Worm (Caenorhabditis elegans): ENCODE data around the gene F52C9.5.

The F52C9.5 gene

DNA sequence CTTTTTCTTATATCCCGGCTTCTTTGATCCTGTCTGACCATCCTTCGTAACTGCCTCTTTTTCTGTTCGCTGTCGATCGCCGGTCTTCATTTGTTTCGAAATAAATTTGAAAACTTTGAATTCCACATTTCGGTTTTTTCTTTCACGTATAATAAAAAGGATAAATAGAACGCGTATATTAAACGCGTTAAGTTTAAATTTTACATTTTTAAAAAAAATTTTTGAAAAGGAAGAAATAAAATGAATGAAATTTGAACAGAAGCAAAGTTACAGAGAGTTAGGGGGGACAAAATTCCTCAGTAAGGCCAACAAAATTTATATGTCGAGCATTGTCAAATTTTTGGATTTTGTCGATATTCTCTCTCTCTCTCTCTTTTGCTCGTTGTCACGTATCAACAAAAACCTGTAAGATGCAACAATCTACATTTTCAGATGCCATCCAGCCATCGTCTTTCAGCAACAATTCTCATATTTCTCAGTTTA lies at the start of gene F52C9.5, which contains the start of gene T15B12.2:
TSS of gene F52C9.5 (plus strand) at position 433 of the 483 bp plus-strand sequence.
TSS of gene T15B12.2 (minus strand) at position 101 of the 483 bp plus-strand sequence.
- TF ChIP-seq ceh-36 (tag; optimal IDR thresholded peaks at IDR 0.05) (no peak), B0310.2 (tag; optimal IDR thresholded peaks at IDR 0.05) (no peak), ceh-13 (GFP tag; optimal IDR thresholded peaks at IDR 0.05) (no peak), hnd-1 (tag; optimal IDR thresholded peaks at IDR 0.05) (no peak), aly-1 (tag; optimal IDR thresholded peaks at IDR 0.05) (no peak), F13C5.2 (tag; optimal IDR thresholded peaks at IDR 0.05) (no peak), scrt-1 (GFP tag; IDR thresholded peaks at IDR 0.05) (no peak), tbx-11 (GFP tag; IDR thresholded peaks at IDR 0.05) (no peak), flt-1 (GFP tag; IDR thresholded peaks at IDR 0.05) (no peak), ama-1 (optimal IDR thresholded peaks at IDR 0.05) (no peak), tbx-37 (GFP tag; conservative IDR thresholded peaks at IDR 0.05) (no peak), sea-1 (GFP tag; conservative IDR thresholded peaks at IDR 0.05) (no peak), ets-7 (tag; optimal IDR thresholded peaks at IDR 0.05) (no peak)

DNA sequence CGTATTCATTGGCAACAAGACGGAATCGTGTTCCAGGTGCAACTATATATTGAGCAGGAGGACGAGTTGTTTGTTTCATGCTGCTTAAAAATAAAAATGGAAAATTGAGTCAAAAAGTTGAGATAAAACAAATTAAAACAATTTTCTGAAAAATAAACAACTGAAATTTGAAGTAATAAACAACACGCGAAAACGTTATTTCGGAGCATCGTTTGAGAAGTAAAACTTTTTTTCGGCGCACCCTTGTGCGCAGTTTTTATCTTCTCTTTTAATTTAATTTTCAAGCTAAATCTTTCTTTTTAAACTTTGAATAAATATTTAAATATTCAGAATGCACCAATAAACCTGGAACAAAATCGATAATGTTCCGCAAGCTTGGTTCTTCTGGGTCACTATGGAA lies 47.9 kb upstream of the F52C9.5 start, which contains the start of the genes sumv-1 and gop-1:
TSS of gene sumv-1 (minus strand) at position 80 of the 400 bp plus-strand sequence.
TSS of gene gop-1 (plus strand) at position 331 of the 400 bp plus-strand sequence.
- TF ChIP-seq pes-1 (GFP tag; IDR thresholded peaks at IDR 0.05) (no peak), B0310.2 (tag; optimal IDR thresholded peaks at IDR 0.05) (no peak), aly-1 (tag; optimal IDR thresholded peaks at IDR 0.05) (no peak), ceh-36 (tag; optimal IDR thresholded peaks at IDR 0.05) (no peak), hnd-1 (tag; optimal IDR thresholded peaks at IDR 0.05) (no peak), tbx-37 (GFP tag; conservative IDR thresholded peaks at IDR 0.05) (no peak), flt-1 (GFP tag; IDR thresholded peaks at IDR 0.05) (no peak)

DNA sequence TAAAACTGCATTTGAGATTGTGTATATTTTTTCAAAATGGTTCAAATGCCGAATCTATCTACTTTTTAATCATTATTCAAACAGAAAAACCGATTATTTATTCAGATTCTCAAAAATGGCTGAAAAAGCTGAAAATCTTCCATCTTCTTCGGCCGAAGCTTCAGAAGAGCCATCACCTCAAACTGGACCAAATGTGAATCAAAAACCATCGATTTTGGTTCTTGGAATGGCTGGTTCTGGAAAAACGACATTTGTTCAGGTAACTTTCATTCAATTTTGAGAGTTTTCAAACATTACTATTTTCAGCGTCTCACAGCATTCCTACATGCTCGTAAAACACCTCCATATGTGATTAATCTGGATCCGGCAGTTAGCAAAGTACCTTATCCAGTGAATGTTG lies 43.1 kb upstream of the F52C9.5 start, which contains the start of gene gop-2:
TSS of gene gop-2 (plus strand) at position 106 of the 400 bp plus-strand sequence.
- TF ChIP-seq ceh-36 (tag; optimal IDR thresholded peaks at IDR 0.05) (no peak), hmbx-1 (tag; optimal IDR thresholded peaks at IDR 0.05) (no peak), tbx-11 (GFP tag; IDR thresholded peaks at IDR 0.05) (no peak), F13C5.2 (tag; optimal IDR thresholded peaks at IDR 0.05) (no peak), tra-4 (tag; optimal IDR thresholded peaks at IDR 0.05) (no peak), ceh-13 (GFP tag; optimal IDR thresholded peaks at IDR 0.05) (no peak)

DNA sequence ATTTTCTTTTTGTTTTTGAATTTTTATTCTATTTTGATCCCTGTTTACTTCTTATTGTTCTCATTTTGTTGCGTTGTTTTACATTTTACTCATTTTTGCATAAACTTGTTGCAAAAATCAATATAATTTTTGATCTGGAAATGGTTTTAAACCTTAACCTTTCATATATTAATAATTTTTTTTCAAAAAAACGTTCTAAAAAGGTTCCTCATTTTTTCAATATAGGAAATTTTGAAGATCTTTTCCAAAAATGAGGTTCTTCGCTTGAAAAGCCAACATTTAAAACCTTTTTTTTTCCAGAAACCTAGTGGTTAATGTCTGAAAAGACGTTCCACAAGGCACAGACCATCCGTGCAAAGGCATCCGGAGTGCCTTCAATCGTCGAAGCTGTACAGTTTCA lies 41.6 kb upstream of the F52C9.5 start, which contains the start of gene gop-3:
TSS of gene gop-3 (plus strand) at position 301 of the 400 bp plus-strand sequence.
- TF ChIP-seq B0310.2 (tag; optimal IDR thresholded peaks at IDR 0.05) (no peak), tbx-37 (GFP tag; conservative IDR thresholded peaks at IDR 0.05) (no peak), tra-4 (tag; optimal IDR thresholded peaks at IDR 0.05) (no peak), hnd-1 (tag; optimal IDR thresholded peaks at IDR 0.05) (no peak), tbx-11 (GFP tag; IDR thresholded peaks at IDR 0.05) (no peak), ceh-36 (tag; optimal IDR thresholded peaks at IDR 0.05) (no peak), scrt-1 (GFP tag; IDR thresholded peaks at IDR 0.05) (no peak), ets-7 (tag; optimal IDR thresholded peaks at IDR 0.05) (no peak), F13C5.2 (tag; optimal IDR thresholded peaks at IDR 0.05) (no peak), sea-1 (GFP tag; conservative IDR thresholded peaks at IDR 0.05) (no peak), ceh-13 (GFP tag; optimal IDR thresholded peaks at IDR 0.05) (no peak)

ce11 chrIII:5263299-5263993 lies 38.6 kb upstream of the F52C9.5 start, which contains the start of the genes C34E10.9 and hap-1:
C34E10.9 (minus strand) TSS chrIII:5263399.
hap-1 (plus strand) TSS chrIII:5263943.
- no peak for TF ChIP-seq tbx-37 (GFP tag; conservative IDR thresholded peaks at IDR 0.05)
- no peak for TF ChIP-seq ceh-13 (GFP tag; optimal IDR thresholded peaks at IDR 0.05)
- no peak for TF ChIP-seq hmg-4 (GFP tag; optimal IDR thresholded peaks at IDR 0.05)
- TF ChIP-seq tbx-11 (GFP tag; IDR thresholded peaks at IDR 0.05): no peak
- no peak for TF ChIP-seq ets-7 (tag; optimal IDR thresholded peaks at IDR 0.05)
- TF ChIP-seq B0310.2 (tag; optimal IDR thresholded peaks at IDR 0.05): no peak
- TF ChIP-seq sea-1 (GFP tag; conservative IDR thresholded peaks at IDR 0.05): no peak
- no peak for TF ChIP-seq flt-1 (GFP tag; IDR thresholded peaks at IDR 0.05)
- no peak for TF ChIP-seq hmbx-1 (tag; optimal IDR thresholded peaks at IDR 0.05)
- no peak for TF ChIP-seq ama-1 (optimal IDR thresholded peaks at IDR 0.05)
- no peak for TF ChIP-seq tra-4 (tag; optimal IDR thresholded peaks at IDR 0.05)
- TF ChIP-seq hnd-1 (tag; optimal IDR thresholded peaks at IDR 0.05): no peak
- TF ChIP-seq ceh-36 (tag; optimal IDR thresholded peaks at IDR 0.05): no peak
- no peak for TF ChIP-seq pes-1 (GFP tag; IDR thresholded peaks at IDR 0.05)
- TF ChIP-seq F13C5.2 (tag; optimal IDR thresholded peaks at IDR 0.05): no peak
- TF ChIP-seq scrt-1 (GFP tag; IDR thresholded peaks at IDR 0.05): no peak

DNA sequence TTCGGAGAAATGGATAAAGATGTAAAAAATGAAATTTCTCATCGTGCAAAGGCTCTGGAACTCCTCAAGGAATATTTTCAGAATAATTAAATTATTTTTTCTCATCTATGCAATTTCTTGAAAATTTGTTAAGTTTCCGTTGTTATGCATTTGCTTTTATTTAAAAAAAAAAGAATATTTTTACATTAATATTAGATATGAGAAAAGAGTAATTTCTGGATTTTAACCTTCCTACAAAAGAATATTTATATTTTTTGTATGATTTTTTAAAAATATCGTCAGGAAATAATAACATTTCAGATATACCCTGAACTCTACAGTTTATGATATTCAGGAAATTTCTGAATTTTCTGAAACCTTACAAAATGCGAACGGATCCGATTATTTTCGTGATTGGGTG lies 37.2 kb upstream of the F52C9.5 start, which contains the start of gene gro-1:
TSS of gene gro-1 (plus strand) at position 301 of the 400 bp plus-strand sequence.
- no peak for TF ChIP-seq ceh-13 (GFP tag; optimal IDR thresholded peaks at IDR 0.05)
- no peak for TF ChIP-seq hnd-1 (tag; optimal IDR thresholded peaks at IDR 0.05)
- TF ChIP-seq tra-4 (tag; optimal IDR thresholded peaks at IDR 0.05): no peak
- no peak for TF ChIP-seq scrt-1 (GFP tag; IDR thresholded peaks at IDR 0.05)
- TF ChIP-seq flt-1 (GFP tag; IDR thresholded peaks at IDR 0.05): no peak
- TF ChIP-seq tbx-11 (GFP tag; IDR thresholded peaks at IDR 0.05): no peak
- no peak for TF ChIP-seq aly-1 (tag; optimal IDR thresholded peaks at IDR 0.05)
- TF ChIP-seq ama-1 (optimal IDR thresholded peaks at IDR 0.05): no peak
- no peak for TF ChIP-seq pes-1 (GFP tag; IDR thresholded peaks at IDR 0.05)
- TF ChIP-seq sea-1 (GFP tag; conservative IDR thresholded peaks at IDR 0.05): no peak
- no peak for TF ChIP-seq hmg-4 (GFP tag; optimal IDR thresholded peaks at IDR 0.05)
- TF ChIP-seq hmbx-1 (tag; optimal IDR thresholded peaks at IDR 0.05): no peak
- TF ChIP-seq F13C5.2 (tag; optimal IDR thresholded peaks at IDR 0.05): no peak
- TF ChIP-seq tbx-37 (GFP tag; conservative IDR thresholded peaks at IDR 0.05): no peak
- TF ChIP-seq B0310.2 (tag; optimal IDR thresholded peaks at IDR 0.05): no peak
